Worm (Caenorhabditis elegans) whole organism, young adult: ENCODE measurements around the gene C24H12.4.

Source experiments
- F49E8.2 ChIP-seq: sonication (generic microtip); optimal IDR thresholded peaks from 3 replicates; lab custom pipeline; 2017; ENCODE audit warnings: missing genetic modification characterization, mild to moderate bottlenecking, missing compliant biosample characterization, antibody characterized with exemption, moderate library complexity; ENCODE audit not compliant: insufficient read depth
- athp-1 ChIP-seq: sonication (generic microtip); optimal IDR thresholded peaks from 2 replicates; lab custom pipeline; 2017; ENCODE audit warnings: mild to moderate bottlenecking, missing genetic modification characterization, missing compliant biosample characterization
- cebp-2 ChIP-seq: fragments of 200-800 bp; sonication (Bioruptor generic); IDR thresholded peaks from 2 replicates; pipeline ENCODE4 v1.3.6; 2022; ENCODE audit warnings: missing genetic modification characterization, missing compliant biosample characterization
- ceh-79 ChIP-seq: sonication (generic microtip); optimal IDR thresholded peaks from 2 replicates; lab custom pipeline; 2017; ENCODE audit warnings: mild to moderate bottlenecking, missing genetic modification characterization, missing compliant biosample characterization
- dpff-1 ChIP-seq: sonication (generic microtip); optimal IDR thresholded peaks from 2 replicates; lab custom pipeline; 2017; ENCODE audit warnings: mild to moderate bottlenecking, missing genetic modification characterization, missing compliant biosample characterization
- dpl-1 ChIP-seq: fragments of 150-350 bp; optimal IDR thresholded peaks from 2 replicates; lab custom pipeline; 2014; ENCODE audit warnings: missing biosample characterization, missing genetic modification reagents, missing genetic modification characterization

DNA sequence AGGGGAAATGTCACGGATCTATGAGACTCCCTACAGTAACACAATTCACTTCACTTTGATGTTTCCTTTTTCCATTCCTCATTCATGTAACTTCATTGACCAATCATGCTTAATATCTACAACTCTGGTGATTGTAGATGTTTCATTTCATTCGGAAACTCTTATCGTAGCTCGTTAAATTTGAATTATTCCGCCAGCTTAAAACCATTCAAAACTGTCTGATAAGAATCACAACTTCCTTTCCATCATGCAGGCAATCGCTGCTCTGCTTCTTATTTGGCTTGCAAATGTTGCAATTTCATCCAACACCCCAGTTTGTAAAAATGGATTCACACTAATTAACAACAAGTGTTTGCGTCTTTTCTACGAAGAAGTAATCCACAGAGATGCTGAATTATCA, 8.6 kb upstream of the C24H12.4 start, which contains the start of gene clec-10:
- TF ChIP-seq dpl-1 (GFP tag; lab: Kevin White, UChicago), result no peak
- no peak for TF ChIP-seq cebp-2
- TF ChIP-seq dpff-1 (tag; lab: Kevin White, UChicago), result no peak
- no peak for TF ChIP-seq athp-1 (tag; lab: Kevin White, UChicago)
- no peak for TF ChIP-seq F49E8.2 (tag; lab: Kevin White, UChicago)
- TF ChIP-seq ceh-79 (tag; lab: Kevin White, UChicago), result no peak
